Fruit fly (Drosophila melanogaster): ENCODE measurements around the gene CG2004.

CG2004 gene

dm6 chrX:8721501-8721900 lies 6.8 kb upstream of the CG2004 start:
- peak in 1 of 2 experiments; percentile 44 for TF ChIP-seq CTCF (optimal IDR thresholded peaks at IDR 0.05)
- no peak for TF ChIP-seq CG8478 (optimal IDR thresholded peaks at IDR 0.05)

- no peak for TF ChIP-seq CTCF (optimal IDR thresholded peaks at IDR 0.05)
- TF ChIP-seq CG8478 (optimal IDR thresholded peaks at IDR 0.05): no peak
These were observed 5.5 kb upstream of the CG2004 start, which contains the start of gene CG1789 for dm6 chrX:8720213-8720612. Gene CG1789, plus strand, starts transcription at chrX:8720520.

- TF ChIP-seq CTCF (optimal IDR thresholded peaks at IDR 0.05): no peak
- TF ChIP-seq CG8478 (optimal IDR thresholded peaks at IDR 0.05): no peak
These were observed 5.4 kb downstream of the CG2004 start, which contains the start of gene Hexo2 for dm6 chrX:8709234-8709843. Gene Hexo2, plus strand, starts transcription at chrX:8709652.

- TF ChIP-seq CG8478 (optimal IDR thresholded peaks at IDR 0.05) (no peak), CTCF (optimal IDR thresholded peaks at IDR 0.05) (no peak)
These were observed 18.6 kb downstream of the CG2004 start for dm6 chrX:8696106-8696595.

- TF ChIP-seq CTCF (optimal IDR thresholded peaks at IDR 0.05): no peak
- no peak for TF ChIP-seq CG8478 (optimal IDR thresholded peaks at IDR 0.05)
These were observed 19.8 kb downstream of the CG2004 start for dm6 chrX:8694823-8695492.

dm6 chrX:8694066-8694822 lies 20.5 kb downstream of the CG2004 start:
- TF ChIP-seq CTCF (optimal IDR thresholded peaks at IDR 0.05): no peak
- TF ChIP-seq CG8478 (optimal IDR thresholded peaks at IDR 0.05): no peak

dm6 chrX:8693520-8693919 lies 21.2 kb downstream of the CG2004 start, which contains the start of gene CG11294:
Gene CG11294, minus strand, starts transcription at chrX:8693620.
- no peak for TF ChIP-seq CTCF (optimal IDR thresholded peaks at IDR 0.05)
- no peak for TF ChIP-seq CG8478 (optimal IDR thresholded peaks at IDR 0.05)

dm6 chrX:8690003-8690402 lies 24.7 kb downstream of the CG2004 start, which contains the start of the genes Ppt1 and Ogg1:
Gene Ppt1, minus strand, starts transcription at chrX:8690227.
Gene Ogg1, plus strand, starts transcription at chrX:8690327.
- TF ChIP-seq CTCF (optimal IDR thresholded peaks at IDR 0.05): peak in 1 of 2 experiments; percentile 2
- no peak for TF ChIP-seq CG8478 (optimal IDR thresholded peaks at IDR 0.05)

- TF ChIP-seq CG8478 (optimal IDR thresholded peaks at IDR 0.05) (no peak), CTCF (optimal IDR thresholded peaks at IDR 0.05) (no peak)
These were observed 29.3 kb downstream of the CG2004 start for dm6 chrX:8685394-8685793.

- TF ChIP-seq CG8478 (optimal IDR thresholded peaks at IDR 0.05) (no peak), CTCF (optimal IDR thresholded peaks at IDR 0.05) (peak; percentile 59 to 74)
These were observed 32.7 kb downstream of the CG2004 start for dm6 chrX:8681822-8682632.

dm6 chrX:8681189-8681821 lies 33.4 kb downstream of the CG2004 start, which contains the start of gene CAH3:
Gene CAH3, plus strand, starts transcription at chrX:8681252.
- TF ChIP-seq CTCF (optimal IDR thresholded peaks at IDR 0.05) (no peak), CG8478 (optimal IDR thresholded peaks at IDR 0.05) (no peak)

dm6 chrX:8677434-8677833 lies 37.3 kb downstream of the CG2004 start:
- TF ChIP-seq CG8478 (optimal IDR thresholded peaks at IDR 0.05) (no peak), CTCF (optimal IDR thresholded peaks at IDR 0.05) (no peak)

dm6 chrX:8676631-8677224 lies 38.0 kb downstream of the CG2004 start, which contains the start of gene Rubicon:
Gene Rubicon, plus strand, starts transcription at chrX:8677063.
- TF ChIP-seq CG8478 (optimal IDR thresholded peaks at IDR 0.05) (no peak), CTCF (optimal IDR thresholded peaks at IDR 0.05) (peak; percentile 98 to 99)

All from S2 (cell line).